Worm (Caenorhabditis elegans) whole organism, late embryonic: ENCODE data around the gene Y82E9BR.9.

Source experiments
- C38D4.7 ChIP-seq: fragments of 200-800 bp; sonication (Bioruptor generic); optimal IDR thresholded peaks from 2 replicates; lab custom pipeline; 2018; ENCODE audit warnings: mild to moderate bottlenecking, missing genetic modification characterization, moderate library complexity, missing compliant biosample characterization
- F13H6.1 ChIP-seq: sonication (generic microtip); optimal IDR thresholded peaks from 2 replicates; lab custom pipeline; 2016; ENCODE audit warnings: missing genetic modification characterization, missing compliant biosample characterization
- K02D7.2 ChIP-seq: sonication (generic microtip); optimal IDR thresholded peaks from 2 replicates; lab custom pipeline; 2017; ENCODE audit warnings: mild to moderate bottlenecking, missing genetic modification characterization, missing compliant biosample characterization
- ceh-18 ChIP-seq: sonication (generic microtip); optimal IDR thresholded peaks from 2 replicates; lab custom pipeline; 2016; ENCODE audit warnings: missing genetic modification characterization, missing compliant biosample characterization
- ceh-2 ChIP-seq: sonication (generic microtip); optimal IDR thresholded peaks from 2 replicates; lab custom pipeline; 2016; ENCODE audit warnings: missing genotype, missing genetic modification characterization, missing compliant biosample characterization
- ceh-22 ChIP-seq: sonication (generic microtip); optimal IDR thresholded peaks from 2 replicates; lab custom pipeline; 2017; ENCODE audit warnings: missing biosample characterization, missing genetic modification characterization
- ceh-24 ChIP-seq: sonication (generic microtip); optimal IDR thresholded peaks from 2 replicates; lab custom pipeline; 2016; ENCODE audit warnings: mild to moderate bottlenecking, missing genetic modification characterization, missing compliant biosample characterization
- ceh-30 ChIP-seq: fragments of 150-350 bp; optimal IDR thresholded peaks from 2 replicates; lab custom pipeline; 2014; ENCODE audit warnings: missing biosample characterization, missing genetic modification characterization
- ceh-31 ChIP-seq: sonication (generic microtip); optimal IDR thresholded peaks from 2 replicates; lab custom pipeline; 2016; ENCODE audit warnings: missing genetic modification characterization, missing compliant biosample characterization
- ceh-45 ChIP-seq: fragments of 200-800 bp; sonication (Bioruptor generic); IDR thresholded peaks from 2 replicates; pipeline ENCODE4 v1.3.6; 2022; ENCODE audit warnings: missing genetic modification reagents, missing genetic modification characterization, missing compliant biosample characterization
- ceh-48 ChIP-seq: sonication (generic microtip); optimal IDR thresholded peaks from 2 replicates; lab custom pipeline; 2016; ENCODE audit warnings: missing genetic modification characterization, inconsistent platforms, missing compliant biosample characterization
- ceh-6 ChIP-seq: fragments of 200-800 bp; sonication (Bioruptor generic); optimal IDR thresholded peaks from 2 replicates; lab custom pipeline; 2018; ENCODE audit warnings: mild to moderate bottlenecking, missing genetic modification characterization, missing compliant biosample characterization
- che-1 ChIP-seq: sonication (generic microtip); optimal IDR thresholded peaks from 2 replicates; lab custom pipeline; 2016; ENCODE audit warnings: mild to moderate bottlenecking, missing genetic modification characterization, missing compliant biosample characterization
- dmd-4 ChIP-seq: sonication (generic microtip); optimal IDR thresholded peaks from 2 replicates; lab custom pipeline; 2016; ENCODE audit warnings: borderline replicate concordance, missing genetic modification characterization, missing compliant biosample characterization
- dve-1 ChIP-seq: sonication (generic microtip); optimal IDR thresholded peaks from 2 replicates; lab custom pipeline; 2017; ENCODE audit warnings: antibody characterized with exemption, mild to moderate bottlenecking, missing genetic modification characterization, missing compliant biosample characterization
- ets-4 ChIP-seq: sonication (generic microtip); optimal IDR thresholded peaks from 2 replicates; lab custom pipeline; 2016; ENCODE audit warnings: missing genetic modification characterization, missing compliant biosample characterization
- fax-1 ChIP-seq: sonication (generic microtip); optimal IDR thresholded peaks from 2 replicates; lab custom pipeline; 2016; ENCODE audit warnings: missing genotype, missing genetic modification characterization, missing compliant biosample characterization
- hlh-13 ChIP-seq: fragments of 200-800 bp; sonication (Bioruptor generic); optimal IDR thresholded peaks from 2 replicates; lab custom pipeline; 2018; ENCODE audit warnings: mild to moderate bottlenecking, missing genetic modification characterization, missing compliant biosample characterization
- hlh-15 ChIP-seq: sonication (generic microtip); optimal IDR thresholded peaks from 2 replicates; lab custom pipeline; 2016; ENCODE audit warnings: missing genetic modification characterization, missing compliant biosample characterization
- hlh-6 ChIP-seq: sonication (generic microtip); optimal IDR thresholded peaks from 2 replicates; lab custom pipeline; 2016; ENCODE audit warnings: missing genotype, missing genetic modification characterization, missing compliant biosample characterization
- hlh-8 ChIP-seq: sonication (generic microtip); optimal IDR thresholded peaks from 2 replicates; lab custom pipeline; 2016; ENCODE audit warnings: missing genotype, missing genetic modification characterization, missing compliant biosample characterization
- mec-3 ChIP-seq: sonication (generic microtip); optimal IDR thresholded peaks from 2 replicates; lab custom pipeline; 2016; ENCODE audit warnings: borderline replicate concordance, missing genetic modification characterization, missing compliant biosample characterization
- nfya-1 ChIP-seq: sonication (generic microtip); optimal IDR thresholded peaks from 2 replicates; lab custom pipeline; 2017; ENCODE audit warnings: missing genetic modification characterization, mild to moderate bottlenecking, missing compliant biosample characterization, antibody characterized with exemption, moderate library complexity
- nhr-11 ChIP-seq: fragments of 150-350 bp; optimal IDR thresholded peaks from 2 replicates; lab custom pipeline; 2014; ENCODE audit warnings: missing biosample characterization, missing genetic modification characterization
- npax-4 ChIP-seq: sonication (generic microtip); optimal IDR thresholded peaks from 2 replicates; lab custom pipeline; 2016; ENCODE audit warnings: missing genetic modification characterization, missing compliant biosample characterization
- odd-2 ChIP-seq: sonication (generic microtip); optimal IDR thresholded peaks from 2 replicates; lab custom pipeline; 2017; ENCODE audit warnings: antibody characterized with exemption, mild to moderate bottlenecking, missing genetic modification characterization, missing compliant biosample characterization
- pat-9 ChIP-seq: fragments of 200-800 bp; sonication (Bioruptor generic); optimal IDR thresholded peaks from 2 replicates; lab custom pipeline; 2018; ENCODE audit warnings: mild to moderate bottlenecking, missing genetic modification characterization, moderate library complexity, missing compliant biosample characterization
- pax-1 ChIP-seq: fragments of 150-350 bp; optimal IDR thresholded peaks from 2 replicates; lab custom pipeline; 2014; ENCODE audit warnings: missing biosample characterization, missing genetic modification characterization
- pqm-1 ChIP-seq: sonication (generic microtip); optimal IDR thresholded peaks from 2 replicates; lab custom pipeline; 2016; ENCODE audit warnings: missing genetic modification characterization, missing compliant biosample characterization
- pros-1 ChIP-seq: fragments of 150-350 bp; optimal IDR thresholded peaks from 2 replicates; lab custom pipeline; 2014; ENCODE audit warnings: missing biosample characterization, missing genetic modification reagents, missing genetic modification characterization
- ref-2 ChIP-seq: sonication (generic microtip); optimal IDR thresholded peaks from 2 replicates; lab custom pipeline; 2016; ENCODE audit warnings: missing genetic modification characterization, missing compliant biosample characterization
- rnt-1 ChIP-seq: sonication (generic microtip); optimal IDR thresholded peaks from 2 replicates; lab custom pipeline; 2016; ENCODE audit warnings: missing genetic modification characterization, missing compliant biosample characterization
- sdc-2 ChIP-seq: sonication (generic microtip); optimal IDR thresholded peaks from 2 replicates; lab custom pipeline; 2016; ENCODE audit warnings: missing genotype, missing genetic modification characterization, missing compliant biosample characterization
- sox-2 ChIP-seq: fragments of 200-800 bp; sonication (Bioruptor generic); IDR thresholded peaks from 2 replicates; pipeline ENCODE4 v1.3.6; 2022; ENCODE audit warnings: missing genetic modification reagents, missing genetic modification characterization, missing compliant biosample characterization
- sox-4 ChIP-seq: sonication (generic microtip); optimal IDR thresholded peaks from 2 replicates; lab custom pipeline; 2017; ENCODE audit warnings: mild to moderate bottlenecking, missing genetic modification characterization, inconsistent platforms, missing compliant biosample characterization
- syd-9 ChIP-seq: sonication (generic microtip); optimal IDR thresholded peaks from 2 replicates; lab custom pipeline; 2016; ENCODE audit warnings: mild to moderate bottlenecking, missing genetic modification characterization, moderate library complexity, missing compliant biosample characterization
- tbx-2 ChIP-seq: sonication (generic microtip); optimal IDR thresholded peaks from 2 replicates; lab custom pipeline; 2016; ENCODE audit warnings: missing genetic modification characterization, missing compliant biosample characterization
- unc-3 ChIP-seq, 2 experiments: fragments of 200-800 bp in 1 of 2; sonication (Bioruptor generic) in 1 of 2; sonication (generic microtip) in 1 of 2; conservative IDR thresholded peaks in 1 of 2; optimal IDR thresholded peaks in 1 of 2; 2 replicates each; pipeline versions ENCODE4 v1.3.6 to Lab custom; 2016 to 2022; ENCODE audit warnings: missing compliant biosample characterization in 2 of 2, missing genetic modification characterization in 2 of 2, missing genetic modification reagents in 1 of 2
- unc-42 ChIP-seq: sonication (generic microtip); optimal IDR thresholded peaks from 2 replicates; lab custom pipeline; 2016; ENCODE audit warnings: missing genotype, missing genetic modification characterization, missing compliant biosample characterization
- unc-86 ChIP-seq: sonication (generic microtip); optimal IDR thresholded peaks from 2 replicates; lab custom pipeline; 2016; ENCODE audit warnings: missing genetic modification characterization, missing compliant biosample characterization
- ztf-16 ChIP-seq: sonication (generic microtip); optimal IDR thresholded peaks from 2 replicates; lab custom pipeline; 2017; ENCODE audit warnings: missing genetic modification characterization, missing compliant biosample characterization

Y82E9BR.9 gene

ce11 chrIII:1355320-1355719 is 4.2 kb downstream of the Y82E9BR.9 start, which contains the start of gene Y82E9BL.1:
Gene Y82E9BL.1 (minus strand): TSS chrIII:1355420.
- no peak for TF ChIP-seq pqm-1 (tag; lab: Kevin White, UChicago)
- no peak for TF ChIP-seq ceh-48 (tag; lab: Kevin White, UChicago)
- TF ChIP-seq mec-3 (tag; lab: Kevin White, UChicago) = no peak
- no peak for TF ChIP-seq tbx-2 (tag; lab: Kevin White, UChicago)
- TF ChIP-seq sdc-2 (tag; lab: Kevin White, UChicago) = no peak
- no peak for TF ChIP-seq rnt-1 (tag; lab: Kevin White, UChicago)
- no peak for TF ChIP-seq ztf-16
- no peak for TF ChIP-seq npax-4 (tag; lab: Kevin White, UChicago)
- no peak for TF ChIP-seq nhr-11 (tag; lab: Kevin White, UChicago)
- TF ChIP-seq ref-2 = no peak
- no peak for TF ChIP-seq odd-2
- TF ChIP-seq unc-42 (tag; lab: Kevin White, UChicago) = no peak
- TF ChIP-seq fax-1 (tag; lab: Kevin White, UChicago) = no peak
- no peak for TF ChIP-seq ceh-6 (GFP tag; lab: Kevin White, UChicago)

DNA sequence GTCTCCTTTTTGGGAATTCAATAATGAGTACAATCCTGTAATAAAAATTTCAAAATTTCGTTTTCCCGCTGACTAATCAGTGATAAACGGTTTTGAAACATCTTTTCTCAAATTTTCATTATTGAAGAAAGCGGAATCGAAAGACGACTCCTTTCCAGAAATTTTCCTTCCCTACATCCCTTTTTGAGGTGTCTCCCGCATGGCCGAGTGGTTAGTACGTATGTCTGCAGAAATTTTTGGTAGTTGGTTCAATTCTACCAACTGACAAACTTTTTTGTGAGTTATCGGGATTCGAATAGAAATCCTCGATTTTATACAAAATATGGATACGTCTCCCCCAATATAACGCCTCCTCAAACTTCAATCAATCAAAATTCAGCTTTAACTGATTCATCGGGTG is 5.0 kb downstream of the Y82E9BR.9 start:
- TF ChIP-seq mec-3 (tag; lab: Kevin White, UChicago) = no peak
- no peak for TF ChIP-seq ceh-22
- no peak for TF ChIP-seq hlh-8 (tag; lab: Kevin White, UChicago)
- TF ChIP-seq hlh-6 (tag; lab: Kevin White, UChicago) = no peak
- TF ChIP-seq tbx-2 (tag; lab: Kevin White, UChicago) = no peak
- TF ChIP-seq nfya-1 (tag; lab: Kevin White, UChicago) = no peak
- no peak for TF ChIP-seq sox-2 (GFP tag; lab: Robert Waterston, UW)
- no peak for TF ChIP-seq pros-1 (tag; lab: Kevin White, UChicago)
- TF ChIP-seq hlh-15 (tag; lab: Kevin White, UChicago) = no peak
- TF ChIP-seq ceh-2 = no peak
- TF ChIP-seq ceh-18 (tag; lab: Kevin White, UChicago) = no peak
- no peak for TF ChIP-seq ceh-45
- TF ChIP-seq che-1 (tag; lab: Kevin White, UChicago) = no peak
- TF ChIP-seq pat-9 = no peak
- TF ChIP-seq C38D4.7 (GFP tag; lab: Kevin White, UChicago) = no peak
- TF ChIP-seq pax-1 (tag; lab: Kevin White, UChicago) = no peak
- no peak for TF ChIP-seq dve-1 (tag; lab: Kevin White, UChicago)
- TF ChIP-seq rnt-1 (tag; lab: Kevin White, UChicago) = no peak
- TF ChIP-seq ceh-24 (tag; lab: Kevin White, UChicago) = no peak
- TF ChIP-seq, all 69 proteins: peak for 0

DNA sequence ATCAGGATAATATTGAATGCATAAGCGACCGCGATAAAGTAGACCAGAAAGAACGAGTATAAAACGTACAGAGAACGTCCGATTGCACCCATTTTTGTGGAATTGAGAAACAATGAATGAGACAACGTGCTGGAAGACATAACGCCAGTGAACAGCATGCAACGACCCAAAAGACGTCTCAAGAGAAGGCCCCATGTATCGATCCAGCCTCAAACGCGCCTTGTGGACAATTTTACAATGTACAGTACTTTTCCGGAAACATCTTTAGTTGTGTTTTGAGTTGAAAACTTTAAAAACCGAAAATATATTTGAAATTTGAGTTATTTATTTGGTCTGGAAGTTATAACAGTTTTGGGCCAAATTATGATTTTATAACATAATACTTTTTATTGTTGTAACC is 8.8 kb downstream of the Y82E9BR.9 start, which contains the start of gene Y82E9BL.3:
Y82E9BL.3 (minus strand) TSS at position 101 of the 400 bp plus-strand sequence.
- TF ChIP-seq F13H6.1 (no peak), hlh-6 (tag; lab: Kevin White, UChicago) (no peak), ets-4 (no peak), syd-9 (no peak), unc-3 (GFP tag; conservative IDR thresholded peaks at IDR 0.05; lab: Robert Waterston, UW) (no peak), unc-3 (tag; optimal IDR thresholded peaks at IDR 0.05; lab: Kevin White, UChicago) (no peak), pat-9 (no peak), ceh-30 (tag; lab: Kevin White, UChicago) (no peak), nfya-1 (tag; lab: Kevin White, UChicago) (no peak), sox-4 (tag; lab: Kevin White, UChicago) (no peak), unc-42 (tag; lab: Kevin White, UChicago) (no peak), ceh-24 (tag; lab: Kevin White, UChicago) (no peak), dmd-4 (tag; lab: Kevin White, UChicago) (no peak), dve-1 (tag; lab: Kevin White, UChicago) (no peak), unc-86 (tag; lab: Kevin White, UChicago) (no peak), ceh-18 (tag; lab: Kevin White, UChicago) (no peak), che-1 (tag; lab: Kevin White, UChicago) (no peak), K02D7.2 (tag; lab: Kevin White, UChicago) (no peak), ceh-31 (tag; lab: Kevin White, UChicago) (no peak), hlh-13 (GFP tag; lab: Kevin White, UChicago) (no peak), nhr-11 (tag; lab: Kevin White, UChicago) (no peak)
